Worm (Caenorhabditis elegans) whole organism, midembryonic: ENCODE results near the gene C11D2.3.

Source experiments
- flt-1 ChIP-seq: fragments of 200-800 bp; sonication (Bioruptor generic); IDR thresholded peaks from 2 replicates; pipeline ENCODE4 v1.3.6; 2022; ENCODE audit warnings: missing genetic modification characterization, missing compliant biosample characterization
- klf-2 ChIP-seq: fragments of 200-800 bp; sonication (Bioruptor generic); conservative IDR thresholded peaks from 2 replicates; pipeline ENCODE4 v1.3.6; 2022; ENCODE audit warnings: missing genetic modification reagents, missing genetic modification characterization, missing compliant biosample characterization
- tab-1 ChIP-seq: fragments of 200-800 bp; sonication (Bioruptor generic); IDR thresholded peaks from 2 replicates; pipeline ENCODE4 v1.3.6; 2022; ENCODE audit warnings: missing genetic modification characterization, missing compliant biosample characterization
- ztf-23 ChIP-seq: fragments of 200-800 bp; sonication (Bioruptor generic); IDR thresholded peaks from 2 replicates; pipeline ENCODE4 v1.3.6; 2022; ENCODE audit warnings: missing genetic modification reagents, missing genetic modification characterization, missing compliant biosample characterization

DNA sequence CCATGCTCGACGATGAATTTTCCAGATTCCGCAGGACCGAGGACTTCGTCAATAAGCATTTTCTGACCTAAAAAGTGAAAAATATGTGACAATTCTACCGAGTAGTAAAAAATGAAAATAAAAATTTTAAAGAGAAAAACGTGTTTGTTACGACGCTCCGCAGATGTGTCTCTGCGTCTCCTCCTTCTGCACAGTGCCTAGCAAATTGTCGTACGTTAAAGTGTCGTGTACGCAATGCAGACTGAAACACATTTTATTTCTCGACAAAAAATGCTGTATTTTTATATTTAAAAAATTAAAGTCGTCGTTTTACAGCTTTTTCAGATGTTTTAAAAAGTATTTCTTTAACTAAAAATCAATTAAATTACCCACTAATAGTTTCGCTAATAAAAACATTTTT is 5.2 kb downstream of the C11D2.3 start, which contains the start of gene C11D2.4:
- TF ChIP-seq klf-2 (no peak), ztf-23 (GFP tag; lab: Robert Waterston, UW) (no peak), tab-1 (GFP tag; lab: Robert Waterston, UW) (no peak), flt-1 (no peak)
